Fruit fly (Drosophila melanogaster) Kc167 (cell line): ENCODE data around the gene CG12320.

Experiments
- Myc ChIP-seq: fragments of >200 bp; optimal IDR thresholded peaks from 2 replicates; lab custom pipeline; 2017; ENCODE audit warnings: missing external identifiers
- Sin3A ChIP-seq: fragments of >200 bp; optimal IDR thresholded peaks from 2 replicates; lab custom pipeline; 2018; ENCODE audit warnings: missing external identifiers
- h ChIP-seq: fragments of >200 bp; optimal IDR thresholded peaks from 3 replicates; lab custom pipeline; 2018; ENCODE audit warnings: missing external identifiers
- insv ChIP-seq: fragments of >200 bp; optimal IDR thresholded peaks from 3 replicates; lab custom pipeline; 2018; ENCODE audit warnings: missing external identifiers
- psq ChIP-seq: fragments of >200 bp; optimal IDR thresholded peaks from 2 replicates; lab custom pipeline; 2017; ENCODE audit warnings: missing external identifiers
- ttk ChIP-seq: sonication (Bioruptor generic); optimal IDR thresholded peaks from 2 replicates; lab custom pipeline; 2017; ENCODE audit warnings: missing external identifiers

The CG12320 gene

DNA sequence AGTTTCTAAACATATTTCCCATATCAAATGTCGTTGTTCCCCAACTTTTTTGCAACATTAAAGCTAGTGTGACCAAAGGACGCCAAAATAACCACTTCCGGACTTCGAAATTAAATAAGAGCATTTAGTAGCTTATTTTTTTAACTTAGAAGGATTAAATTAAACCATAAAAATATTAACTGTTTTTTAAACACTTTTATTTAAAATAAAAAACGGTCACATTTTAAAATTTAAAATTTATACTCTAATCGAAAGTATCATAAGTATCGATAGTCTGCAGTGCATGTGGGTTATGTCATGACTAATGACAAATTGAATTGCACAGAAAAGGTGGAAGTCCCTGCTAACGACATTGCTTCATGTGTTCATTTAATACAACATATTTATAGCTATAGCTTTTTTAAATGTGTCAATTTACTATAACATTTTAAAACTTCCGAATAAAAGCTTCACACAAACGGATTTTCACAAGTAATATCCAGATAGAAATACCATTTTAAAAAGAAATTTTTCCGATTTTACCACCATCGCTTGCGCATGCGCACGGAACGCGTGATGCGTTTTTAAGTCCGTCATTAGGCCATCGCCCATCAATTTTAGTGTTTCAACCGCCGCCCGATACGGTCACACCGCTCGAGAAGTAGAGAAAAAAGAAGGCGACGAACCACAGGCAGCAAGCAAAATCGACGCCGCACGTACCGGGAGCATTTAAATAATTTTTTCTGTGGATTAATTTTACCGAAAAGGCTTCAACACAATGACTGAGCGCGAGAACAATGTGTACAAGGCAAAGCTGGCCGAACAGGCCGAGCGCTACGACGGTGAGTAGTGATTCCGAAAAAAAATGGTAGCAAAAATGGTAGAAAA lies 10.2 kb downstream of the CG12320 start, which contains the start of the genes CG7156 and 14-3-3epsilon:
TSS of gene CG7156 (minus strand) at position 71 of the 867 bp plus-strand sequence.
TSS of gene 14-3-3epsilon (plus strand) at position 443 of the 867 bp plus-strand sequence.
- TF ChIP-seq h (no peak), ttk (lab: Kevin White, UChicago) (no peak), Sin3A (lab: Kevin White, UChicago) (no peak), Myc (lab: Kevin White, UChicago) (no peak), psq (lab: Kevin White, UChicago) (no peak), insv (no peak)

DNA sequence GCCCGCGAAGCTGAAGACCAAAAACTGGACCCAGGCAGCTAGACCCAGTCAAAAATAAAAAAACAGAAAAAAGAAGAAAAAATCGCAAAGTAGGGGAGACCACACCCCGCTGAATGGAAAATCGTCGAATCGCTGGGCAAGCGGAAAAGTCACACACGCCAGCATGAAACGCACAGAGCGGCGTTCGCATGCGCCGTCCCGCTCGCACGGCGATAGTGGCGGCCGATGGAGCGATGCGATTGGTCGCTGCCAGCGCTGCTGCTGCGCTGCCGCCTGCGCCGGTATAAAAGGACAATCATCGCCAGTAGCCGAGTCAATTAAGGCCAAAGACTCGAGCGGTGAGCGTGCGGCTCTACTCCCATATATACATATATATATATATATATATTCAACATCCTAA lies 16.7 kb downstream of the CG12320 start, which contains the start of gene repo:
TSS of gene repo (plus strand) at position 314 of the 400 bp plus-strand sequence.
- TF ChIP-seq ttk (lab: Kevin White, UChicago) (no peak), h (no peak)

DNA sequence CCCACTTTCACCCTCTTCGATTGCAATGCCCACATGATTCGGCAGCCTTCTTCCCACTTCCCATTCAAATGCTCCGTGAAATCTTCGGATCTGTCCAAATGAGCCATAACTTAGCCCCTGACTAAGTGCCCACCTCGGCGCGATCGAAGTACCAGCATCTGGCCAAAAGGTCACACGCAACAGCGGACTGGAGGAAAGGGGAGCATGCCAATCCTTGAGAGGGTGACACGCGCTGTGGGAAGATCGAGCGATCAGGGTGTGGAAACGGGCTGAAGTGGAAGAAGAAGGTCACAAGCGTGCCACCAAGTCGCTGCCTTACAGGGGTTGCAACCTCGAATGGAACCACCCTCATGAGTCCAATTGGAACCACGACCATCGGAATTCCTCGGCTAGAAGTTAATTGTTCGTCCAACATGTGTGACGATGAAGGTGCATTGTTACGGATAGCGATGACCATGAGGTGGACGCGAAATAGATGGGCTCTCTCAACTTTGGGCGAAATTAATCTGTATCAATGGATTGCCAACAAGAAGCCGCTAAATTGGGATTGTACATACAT lies 17.8 kb downstream of the CG12320 start:
- TF ChIP-seq h (no peak), ttk (lab: Kevin White, UChicago) (no peak), psq (lab: Kevin White, UChicago) (no peak), insv (no peak), Myc (lab: Kevin White, UChicago) (no peak)

DNA sequence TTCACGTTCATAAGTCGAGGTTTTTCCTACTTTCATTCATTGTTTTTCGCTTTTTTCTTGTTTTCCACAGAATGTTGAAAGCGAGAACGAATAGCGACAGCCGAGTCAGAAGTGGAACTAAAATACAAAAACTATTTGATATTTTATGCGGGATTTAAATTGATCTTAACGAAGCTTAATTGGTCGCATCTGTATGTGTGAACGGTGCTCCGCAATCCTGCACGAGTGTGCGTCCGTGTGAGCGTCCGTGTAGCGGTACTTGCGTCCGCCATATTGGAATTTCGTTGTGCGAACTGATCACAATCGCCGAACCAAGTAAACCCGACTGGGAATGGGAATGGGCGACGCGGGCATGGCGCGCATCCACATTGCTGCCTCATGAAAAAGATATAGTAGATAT lies 20.3 kb downstream of the CG12320 start:
- no peak for TF ChIP-seq h
- no peak for TF ChIP-seq Myc (lab: Kevin White, UChicago)
- TF ChIP-seq ttk (lab: Kevin White, UChicago): no peak
- TF ChIP-seq Sin3A (lab: Kevin White, UChicago): no peak
- TF ChIP-seq insv: no peak
- no peak for TF ChIP-seq psq (lab: Kevin White, UChicago)

DNA sequence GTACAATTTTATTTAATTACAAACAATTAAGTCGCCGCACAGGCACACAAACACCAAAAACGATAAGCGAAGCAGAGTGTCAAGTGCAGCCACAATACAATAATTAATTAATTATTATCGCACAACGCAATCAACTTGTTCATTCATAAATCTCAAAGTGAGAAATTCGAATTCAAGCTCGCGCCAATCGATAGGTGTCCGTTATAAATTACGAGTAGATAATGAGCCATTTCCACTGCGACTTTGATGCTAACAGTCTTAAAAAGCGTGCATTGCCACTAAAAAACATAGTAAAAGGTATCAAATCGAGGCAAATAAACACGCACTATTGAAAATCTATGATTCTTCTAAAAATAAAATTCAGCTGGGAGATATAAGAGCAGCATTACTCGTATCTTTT lies 22.3 kb downstream of the CG12320 start:
- TF ChIP-seq ttk (lab: Kevin White, UChicago): no peak
- no peak for TF ChIP-seq psq (lab: Kevin White, UChicago)
- no peak for TF ChIP-seq Myc (lab: Kevin White, UChicago)
- no peak for TF ChIP-seq h
- no peak for TF ChIP-seq insv
- no peak for TF ChIP-seq Sin3A (lab: Kevin White, UChicago)

DNA sequence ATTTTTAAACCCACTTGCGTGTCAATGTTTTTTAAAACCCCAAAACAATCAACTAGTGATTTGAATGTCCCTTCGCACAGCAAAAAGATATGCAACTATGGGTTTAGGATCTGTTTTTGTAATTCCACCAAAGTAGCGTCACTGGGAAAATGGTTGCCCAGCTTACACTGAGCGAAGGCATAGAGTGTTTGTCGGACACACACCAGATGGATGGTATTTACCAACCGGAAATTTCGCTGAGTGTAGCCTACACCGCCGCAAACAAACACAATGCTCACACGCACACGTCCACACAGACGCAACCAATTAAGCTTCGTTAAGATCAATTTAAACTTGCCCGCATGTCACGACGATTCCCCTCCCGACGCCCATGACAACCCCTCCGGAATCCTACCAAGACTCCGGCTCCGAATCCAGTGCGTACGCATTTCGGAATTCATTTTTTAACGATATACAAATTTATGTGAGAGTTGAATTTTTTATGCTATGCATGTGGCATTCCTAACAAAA lies 23.8 kb downstream of the CG12320 start:
- TF ChIP-seq insv (no peak), psq (lab: Kevin White, UChicago) (no peak), h (no peak), Myc (lab: Kevin White, UChicago) (no peak), ttk (lab: Kevin White, UChicago) (no peak), Sin3A (lab: Kevin White, UChicago) (no peak)

DNA sequence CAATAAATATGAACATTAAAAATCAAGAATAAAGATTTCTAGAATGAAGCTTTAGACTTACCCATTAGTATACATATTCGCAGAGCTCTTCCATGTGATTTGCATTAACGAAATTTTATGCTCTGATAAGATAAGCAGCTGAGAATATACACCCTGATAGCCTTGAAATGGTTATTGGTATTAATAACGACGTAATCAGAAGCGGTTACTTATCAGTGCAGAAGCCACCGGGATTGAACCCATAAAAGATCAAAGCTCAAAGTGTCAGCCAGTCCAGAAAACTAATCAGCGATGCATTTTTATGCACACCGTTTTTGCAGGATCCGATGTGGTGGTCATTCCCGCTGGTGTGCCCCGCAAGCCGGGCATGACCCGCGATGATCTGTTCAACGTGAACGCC lies 25.1 kb downstream of the CG12320 start:
- no peak for TF ChIP-seq Myc (lab: Kevin White, UChicago)
- no peak for TF ChIP-seq insv
- no peak for TF ChIP-seq Sin3A (lab: Kevin White, UChicago)
- no peak for TF ChIP-seq ttk (lab: Kevin White, UChicago)
- TF ChIP-seq psq (lab: Kevin White, UChicago): no peak
- no peak for TF ChIP-seq h

DNA sequence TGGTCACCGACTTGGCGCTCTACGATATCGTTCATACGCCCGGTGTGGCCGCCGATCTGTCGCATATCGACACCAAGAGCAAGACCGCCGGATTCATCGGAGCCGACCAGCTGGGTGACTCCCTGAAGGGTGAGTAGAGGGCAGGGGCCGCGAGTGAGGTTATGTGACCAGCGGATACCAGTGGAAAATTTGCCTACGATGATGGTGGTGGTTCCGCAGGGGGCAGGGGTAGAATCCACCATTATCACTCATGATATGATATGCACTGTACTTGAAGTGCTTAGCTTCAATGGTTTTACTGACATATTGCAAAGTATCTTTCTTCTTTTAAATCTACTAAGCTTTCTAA lies 25.8 kb downstream of the CG12320 start:
- no peak for TF ChIP-seq ttk (lab: Kevin White, UChicago)
- TF ChIP-seq psq (lab: Kevin White, UChicago): no peak
- no peak for TF ChIP-seq Sin3A (lab: Kevin White, UChicago)
- TF ChIP-seq Myc (lab: Kevin White, UChicago): no peak
- no peak for TF ChIP-seq h
- no peak for TF ChIP-seq insv

DNA sequence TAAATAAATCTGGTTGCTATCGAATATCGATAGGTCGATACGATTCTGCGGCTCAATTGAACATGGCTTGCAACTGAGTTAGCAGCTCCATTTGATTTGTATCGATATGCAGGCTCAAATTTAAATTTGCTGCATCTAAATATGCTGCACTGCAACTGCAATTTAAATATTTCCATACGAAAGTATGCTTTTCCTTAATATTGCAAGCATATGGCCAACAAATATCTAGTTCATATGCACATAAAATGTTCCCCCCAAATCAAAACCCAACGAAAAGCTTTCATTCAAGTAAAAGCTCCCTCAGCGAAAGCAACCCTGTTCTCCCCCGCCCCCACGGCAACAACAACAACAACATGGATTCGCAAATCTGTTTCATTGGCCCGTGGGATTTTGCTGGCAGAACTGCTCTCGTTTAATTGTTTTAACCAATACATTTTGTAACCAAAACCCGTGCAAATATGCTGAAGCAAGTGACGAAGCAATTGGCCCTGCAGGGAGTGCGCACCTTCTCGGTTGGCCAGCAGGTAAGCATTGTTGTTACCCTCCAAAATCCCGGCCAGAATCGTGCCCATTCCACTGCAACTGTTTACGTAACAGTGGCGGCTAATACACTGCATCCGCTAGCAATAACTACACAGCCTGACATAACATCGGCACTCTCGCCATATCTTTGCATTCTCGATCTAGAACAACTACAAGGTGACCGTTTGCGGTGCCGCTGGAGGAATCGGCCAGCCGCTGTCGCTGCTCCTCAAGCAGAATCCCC lies 26.3 kb downstream of the CG12320 start, which contains the start of the genes CG7168 and Mdh2:
TSS of gene CG7168 (minus strand) at position 40 of the 766 bp plus-strand sequence.
TSS of gene Mdh2 (plus strand) at position 354 of the 766 bp plus-strand sequence.
- TF ChIP-seq psq (lab: Kevin White, UChicago) (no peak), insv (no peak), Sin3A (lab: Kevin White, UChicago) (no peak)

DNA sequence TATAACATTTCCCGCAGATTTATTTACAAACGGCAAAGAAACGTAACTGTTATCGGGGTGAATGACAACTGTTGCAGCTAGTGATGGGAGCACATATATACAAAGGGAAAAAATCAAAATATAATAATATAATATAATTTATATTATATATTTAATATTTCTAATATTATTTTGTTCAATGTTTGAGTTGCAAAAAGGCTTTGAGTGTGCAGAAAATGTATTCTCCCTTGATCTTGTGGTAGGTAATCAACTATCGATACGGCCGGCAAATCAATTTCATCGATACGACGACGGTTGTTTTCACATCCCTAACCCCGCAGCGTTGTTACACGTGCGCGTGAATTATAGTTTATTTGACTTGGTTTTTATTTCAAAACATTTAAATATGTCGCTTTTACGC lies 29.1 kb downstream of the CG12320 start, which contains the start of the genes mTerf5 and Non3:
TSS of gene mTerf5 (minus strand) at position 249 of the 400 bp plus-strand sequence.
TSS of gene Non3 (plus strand) at position 289 of the 400 bp plus-strand sequence.
- TF ChIP-seq psq (lab: Kevin White, UChicago) (no peak), insv (no peak), h (no peak), ttk (lab: Kevin White, UChicago) (no peak)

DNA sequence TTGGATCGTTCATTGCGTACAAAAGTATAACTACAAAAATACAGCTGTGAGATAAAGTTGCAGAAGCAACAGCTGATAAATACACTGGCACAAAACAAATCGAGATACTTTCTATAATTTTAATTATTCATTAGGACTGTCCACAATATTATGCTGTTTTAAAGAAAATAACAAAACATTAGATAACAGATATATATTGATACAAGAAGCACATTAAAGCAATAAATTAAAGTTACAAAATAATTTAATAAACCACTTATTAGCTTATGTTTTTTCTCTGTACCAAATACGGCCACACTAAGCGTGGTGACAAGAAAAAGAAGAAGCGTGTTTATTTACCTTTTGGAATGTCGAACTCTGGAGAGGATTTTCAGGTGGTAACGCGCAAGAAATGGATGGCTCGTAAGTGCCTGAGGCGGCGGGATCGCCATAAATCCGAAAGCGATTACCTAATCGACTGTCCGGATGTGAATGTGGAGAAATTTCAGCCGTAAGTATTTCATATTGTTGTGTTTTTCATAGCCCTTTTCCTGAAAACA lies 32.3 kb downstream of the CG12320 start, which contains the start of the genes CG7988 and CG7183:
TSS of gene CG7988 (plus strand) at position 316 of the 539 bp plus-strand sequence.
TSS of gene CG7183 (minus strand) at position 489 of the 539 bp plus-strand sequence.
- TF ChIP-seq insv (no peak), Myc (lab: Kevin White, UChicago) (no peak), psq (lab: Kevin White, UChicago) (no peak), ttk (lab: Kevin White, UChicago) (no peak), Sin3A (lab: Kevin White, UChicago) (no peak), h (no peak)
